Worm (Caenorhabditis elegans) whole organism, late embryonic: ENCODE measurements around the gene irld-51.
A peak's percentile ranks its signal among the peaks of the same experiment; 100 is the strongest.

Experiments used
- C38D4.7 ChIP-seq: fragments of 200-800 bp; sonication (Bioruptor generic); optimal IDR thresholded peaks from 2 replicates; lab custom pipeline; 2018; ENCODE audit warnings: mild to moderate bottlenecking, missing genetic modification characterization, moderate library complexity, missing compliant biosample characterization
- F13H6.1 ChIP-seq: sonication (generic microtip); optimal IDR thresholded peaks from 2 replicates; lab custom pipeline; 2016; ENCODE audit warnings: missing genetic modification characterization, missing compliant biosample characterization
- K02D7.2 ChIP-seq: sonication (generic microtip); optimal IDR thresholded peaks from 2 replicates; lab custom pipeline; 2017; ENCODE audit warnings: mild to moderate bottlenecking, missing genetic modification characterization, missing compliant biosample characterization
- T23F11.4 ChIP-seq: fragments of 200-800 bp; sonication (Bioruptor generic); optimal IDR thresholded peaks from 2 replicates; lab custom pipeline; 2018; ENCODE audit warnings: mild to moderate bottlenecking, missing genetic modification characterization, missing compliant biosample characterization
- Y22D7AL.16 ChIP-seq: sonication (generic microtip); optimal IDR thresholded peaks from 2 replicates; lab custom pipeline; 2016; ENCODE audit warnings: missing genetic modification characterization, missing compliant biosample characterization
- ceh-14 ChIP-seq: sonication (generic microtip); optimal IDR thresholded peaks from 2 replicates; lab custom pipeline; 2016; ENCODE audit warnings: missing genotype, missing genetic modification characterization, missing compliant biosample characterization
- ceh-18 ChIP-seq: sonication (generic microtip); optimal IDR thresholded peaks from 2 replicates; lab custom pipeline; 2016; ENCODE audit warnings: missing genetic modification characterization, missing compliant biosample characterization
- ceh-22 ChIP-seq: sonication (generic microtip); optimal IDR thresholded peaks from 2 replicates; lab custom pipeline; 2017; ENCODE audit warnings: missing biosample characterization, missing genetic modification characterization
- ceh-24 ChIP-seq: sonication (generic microtip); optimal IDR thresholded peaks from 2 replicates; lab custom pipeline; 2016; ENCODE audit warnings: mild to moderate bottlenecking, missing genetic modification characterization, missing compliant biosample characterization
- ceh-31 ChIP-seq: sonication (generic microtip); optimal IDR thresholded peaks from 2 replicates; lab custom pipeline; 2016; ENCODE audit warnings: missing genetic modification characterization, missing compliant biosample characterization
- ceh-34 ChIP-seq: sonication (generic microtip); optimal IDR thresholded peaks from 2 replicates; lab custom pipeline; 2016; ENCODE audit warnings: mild to moderate bottlenecking, missing genetic modification characterization, missing compliant biosample characterization
- ceh-45 ChIP-seq: fragments of 200-800 bp; sonication (Bioruptor generic); IDR thresholded peaks from 2 replicates; pipeline ENCODE4 v1.3.6; 2022; ENCODE audit warnings: missing genetic modification reagents, missing genetic modification characterization, missing compliant biosample characterization
- ceh-48 ChIP-seq: sonication (generic microtip); optimal IDR thresholded peaks from 2 replicates; lab custom pipeline; 2016; ENCODE audit warnings: missing genetic modification characterization, inconsistent platforms, missing compliant biosample characterization
- dmd-4 ChIP-seq: sonication (generic microtip); optimal IDR thresholded peaks from 2 replicates; lab custom pipeline; 2016; ENCODE audit warnings: borderline replicate concordance, missing genetic modification characterization, missing compliant biosample characterization
- dve-1 ChIP-seq: sonication (generic microtip); optimal IDR thresholded peaks from 2 replicates; lab custom pipeline; 2017; ENCODE audit warnings: antibody characterized with exemption, mild to moderate bottlenecking, missing genetic modification characterization, missing compliant biosample characterization
- elt-4 ChIP-seq: sonication (generic microtip); optimal IDR thresholded peaks from 2 replicates; lab custom pipeline; 2016; ENCODE audit warnings: missing genetic modification characterization, missing compliant biosample characterization
- fkh-6 ChIP-seq: sonication (generic microtip); optimal IDR thresholded peaks from 2 replicates; lab custom pipeline; 2016; ENCODE audit warnings: missing genetic modification characterization, missing compliant biosample characterization
- gmeb-2 ChIP-seq: sonication (generic microtip); optimal IDR thresholded peaks from 2 replicates; lab custom pipeline; 2016; ENCODE audit warnings: missing genetic modification characterization, inconsistent platforms, missing compliant biosample characterization
- hlh-30 ChIP-seq: sonication (generic microtip); optimal IDR thresholded peaks from 2 replicates; lab custom pipeline; 2017; ENCODE audit warnings: antibody characterized with exemption, missing genetic modification characterization, missing compliant biosample characterization; ENCODE audit not compliant: insufficient read depth
- hlh-8 ChIP-seq: sonication (generic microtip); optimal IDR thresholded peaks from 2 replicates; lab custom pipeline; 2016; ENCODE audit warnings: missing genotype, missing genetic modification characterization, missing compliant biosample characterization
- lin-11 ChIP-seq: fragments of 200-800 bp; sonication (Bioruptor generic); optimal IDR thresholded peaks from 2 replicates; lab custom pipeline; 2018; ENCODE audit warnings: mild to moderate bottlenecking, missing genetic modification characterization, missing compliant biosample characterization
- mec-3 ChIP-seq: sonication (generic microtip); optimal IDR thresholded peaks from 2 replicates; lab custom pipeline; 2016; ENCODE audit warnings: borderline replicate concordance, missing genetic modification characterization, missing compliant biosample characterization
- nfya-1 ChIP-seq: sonication (generic microtip); optimal IDR thresholded peaks from 2 replicates; lab custom pipeline; 2017; ENCODE audit warnings: missing genetic modification characterization, mild to moderate bottlenecking, missing compliant biosample characterization, antibody characterized with exemption, moderate library complexity
- odd-2 ChIP-seq: sonication (generic microtip); optimal IDR thresholded peaks from 2 replicates; lab custom pipeline; 2017; ENCODE audit warnings: antibody characterized with exemption, mild to moderate bottlenecking, missing genetic modification characterization, missing compliant biosample characterization
- pha-2 ChIP-seq: sonication (generic microtip); optimal IDR thresholded peaks from 2 replicates; lab custom pipeline; 2017; ENCODE audit warnings: mild to moderate bottlenecking, missing genetic modification characterization, missing compliant biosample characterization
- pha-4 ChIP-seq: fragments of 150-350 bp; optimal IDR thresholded peaks from 2 replicates; lab custom pipeline; 2018; ENCODE audit warnings: missing biosample characterization, missing genetic modification reagents, missing genetic modification characterization
- pqm-1 ChIP-seq: sonication (generic microtip); optimal IDR thresholded peaks from 2 replicates; lab custom pipeline; 2016; ENCODE audit warnings: missing genetic modification characterization, missing compliant biosample characterization
- sox-2 ChIP-seq: fragments of 200-800 bp; sonication (Bioruptor generic); IDR thresholded peaks from 2 replicates; pipeline ENCODE4 v1.3.6; 2022; ENCODE audit warnings: missing genetic modification reagents, missing genetic modification characterization, missing compliant biosample characterization
- sox-4 ChIP-seq: sonication (generic microtip); optimal IDR thresholded peaks from 2 replicates; lab custom pipeline; 2017; ENCODE audit warnings: mild to moderate bottlenecking, missing genetic modification characterization, inconsistent platforms, missing compliant biosample characterization
- syd-9 ChIP-seq: sonication (generic microtip); optimal IDR thresholded peaks from 2 replicates; lab custom pipeline; 2016; ENCODE audit warnings: mild to moderate bottlenecking, missing genetic modification characterization, moderate library complexity, missing compliant biosample characterization
- unc-42 ChIP-seq: sonication (generic microtip); optimal IDR thresholded peaks from 2 replicates; lab custom pipeline; 2016; ENCODE audit warnings: missing genotype, missing genetic modification characterization, missing compliant biosample characterization
- unc-55 ChIP-seq: sonication (generic microtip); optimal IDR thresholded peaks from 2 replicates; lab custom pipeline; 2017; ENCODE audit warnings: missing biosample characterization, missing genetic modification reagents, missing genetic modification characterization
- unc-86 ChIP-seq: sonication (generic microtip); optimal IDR thresholded peaks from 2 replicates; lab custom pipeline; 2016; ENCODE audit warnings: missing genetic modification characterization, missing compliant biosample characterization

The irld-51 gene

DNA sequence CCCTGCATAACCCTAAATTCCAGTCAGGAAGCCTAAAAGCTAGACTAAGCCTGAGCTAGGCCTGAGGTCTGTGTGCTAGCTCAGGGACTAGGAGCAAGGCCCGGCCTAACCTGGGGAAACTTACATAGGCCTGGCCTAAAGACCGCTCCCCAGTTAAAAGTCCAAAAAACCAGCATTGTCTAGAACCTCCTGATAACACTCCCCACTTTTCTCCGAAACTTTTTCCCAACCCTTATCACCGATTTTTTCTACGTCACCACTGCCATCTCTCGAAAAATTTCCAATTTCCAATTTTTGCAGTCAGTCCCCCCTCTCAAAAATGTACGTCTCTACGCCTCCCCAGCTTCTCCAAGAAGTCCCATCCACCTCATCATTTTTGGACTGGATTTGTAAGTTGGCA lies 28.9 kb downstream of the irld-51 start, which contains the start of gene ZK355.2:
ZK355.2 (plus strand) TSS at position 301 of the 400 bp plus-strand sequence.
- TF ChIP-seq ceh-18 (tag; lab: Kevin White, UChicago) = no peak
- TF ChIP-seq hlh-8 (tag; lab: Kevin White, UChicago) = no peak
- no peak for TF ChIP-seq ceh-24
- no peak for TF ChIP-seq C38D4.7 (GFP tag; lab: Kevin White, UChicago)
- TF ChIP-seq ceh-45 (GFP tag; lab: Robert Waterston, UW) = no peak
- no peak for TF ChIP-seq pha-2 (tag; lab: Kevin White, UChicago)
- TF ChIP-seq fkh-6 (tag; lab: Kevin White, UChicago) = no peak
- no peak for TF ChIP-seq dve-1 (tag; lab: Kevin White, UChicago)
- TF ChIP-seq ceh-31 (tag; lab: Kevin White, UChicago) = no peak
- TF ChIP-seq lin-11 = no peak
- TF ChIP-seq sox-2 (GFP tag; lab: Robert Waterston, UW) = no peak

DNA sequence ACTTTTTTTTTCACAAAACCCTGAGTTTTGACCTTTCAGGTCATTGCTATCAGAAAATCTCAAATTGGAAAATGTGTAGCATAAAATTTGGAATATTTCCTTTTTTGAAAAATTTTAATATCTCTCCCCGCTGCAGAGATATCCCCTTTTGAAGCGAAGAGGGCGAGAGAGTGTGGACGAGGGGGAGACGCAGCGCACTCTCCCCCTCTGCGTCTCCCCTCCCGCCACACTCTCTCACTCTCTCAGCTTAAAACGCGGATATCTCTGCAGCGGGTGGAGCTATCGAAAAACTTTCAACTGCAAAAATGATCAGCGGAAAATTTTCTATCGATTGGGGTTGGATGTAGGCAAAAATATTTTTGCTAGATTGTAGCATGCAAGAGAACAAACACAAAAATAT lies 29.7 kb downstream of the irld-51 start:
- TF ChIP-seq K02D7.2 (tag; lab: Kevin White, UChicago) (no peak), sox-2 (GFP tag; lab: Robert Waterston, UW) (no peak)

DNA sequence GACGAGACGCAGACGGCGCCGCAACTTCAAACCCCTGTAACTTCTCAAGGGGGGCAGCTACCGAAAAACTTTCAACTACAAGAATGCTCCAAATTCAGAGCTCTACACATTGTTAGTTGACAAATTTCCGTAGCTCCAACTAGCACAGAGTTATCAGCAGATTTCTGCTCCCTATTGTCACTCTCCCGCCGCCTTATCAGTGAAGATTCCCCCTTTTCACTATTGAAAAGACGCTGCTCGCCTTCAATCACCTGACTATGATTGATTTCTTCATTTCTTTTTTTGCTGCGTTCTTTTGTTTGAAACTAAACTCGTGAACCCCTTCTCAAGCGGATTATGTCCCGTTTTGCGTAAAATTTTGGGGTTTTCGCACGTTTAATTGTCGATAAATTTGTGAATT lies 30.2 kb downstream of the irld-51 start:
- no peak for TF ChIP-seq sox-4
- no peak for TF ChIP-seq hlh-30 (tag; lab: Kevin White, UChicago)
- TF ChIP-seq odd-2 (tag; lab: Kevin White, UChicago) = no peak
- no peak for TF ChIP-seq ceh-24
- TF ChIP-seq nfya-1 (tag; lab: Kevin White, UChicago) = no peak
- no peak for TF ChIP-seq T23F11.4
- no peak for TF ChIP-seq pqm-1 (tag; lab: Kevin White, UChicago)
- no peak for TF ChIP-seq lin-11
- no peak for TF ChIP-seq mec-3 (tag; lab: Kevin White, UChicago)
- TF ChIP-seq ceh-48 (tag; lab: Kevin White, UChicago) = no peak

DNA sequence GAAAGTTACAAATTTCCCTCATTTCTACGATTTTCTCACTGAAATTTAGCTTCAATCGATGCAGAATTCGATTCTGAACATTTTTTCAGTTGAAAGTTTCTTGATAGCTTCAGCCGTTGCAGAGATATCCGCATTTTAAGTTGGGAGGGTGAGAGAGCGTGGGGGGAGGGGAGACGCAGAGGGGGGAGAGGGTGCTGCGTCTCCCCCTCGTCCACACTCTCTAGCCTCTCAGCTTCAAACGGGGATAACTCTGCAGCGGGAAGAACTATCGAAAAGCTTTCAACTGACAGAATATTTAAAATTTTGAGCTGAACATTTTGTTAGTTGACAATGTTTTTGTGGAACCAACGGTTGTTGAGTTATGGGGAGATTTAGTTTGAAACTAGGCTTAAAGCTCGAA lies 30.7 kb downstream of the irld-51 start:
- TF ChIP-seq ceh-14 (tag; lab: Kevin White, UChicago) = no peak
- TF ChIP-seq elt-4 (tag; lab: Kevin White, UChicago) = no peak
- TF ChIP-seq unc-55 = no peak
- TF ChIP-seq unc-42 (tag; lab: Kevin White, UChicago) = no peak
- no peak for TF ChIP-seq gmeb-2 (tag; lab: Kevin White, UChicago)
- TF ChIP-seq pha-4 = no peak
- no peak for TF ChIP-seq ceh-22 (tag; lab: Kevin White, UChicago)
- TF ChIP-seq unc-86 = no peak
- no peak for TF ChIP-seq syd-9 (tag; lab: Kevin White, UChicago)
- TF ChIP-seq F13H6.1 (tag; lab: Kevin White, UChicago) = no peak
- TF ChIP-seq Y22D7AL.16 (tag; lab: Kevin White, UChicago) = no peak
- no peak for TF ChIP-seq ceh-34 (tag; lab: Kevin White, UChicago)
- TF ChIP-seq pqm-1 (tag; lab: Kevin White, UChicago) = no peak
- TF ChIP-seq dmd-4 (tag; lab: Kevin White, UChicago) = no peak
- no peak for TF ChIP-seq C38D4.7 (GFP tag; lab: Kevin White, UChicago)
- TF ChIP-seq, all 69 proteins: peak for 0

DNA sequence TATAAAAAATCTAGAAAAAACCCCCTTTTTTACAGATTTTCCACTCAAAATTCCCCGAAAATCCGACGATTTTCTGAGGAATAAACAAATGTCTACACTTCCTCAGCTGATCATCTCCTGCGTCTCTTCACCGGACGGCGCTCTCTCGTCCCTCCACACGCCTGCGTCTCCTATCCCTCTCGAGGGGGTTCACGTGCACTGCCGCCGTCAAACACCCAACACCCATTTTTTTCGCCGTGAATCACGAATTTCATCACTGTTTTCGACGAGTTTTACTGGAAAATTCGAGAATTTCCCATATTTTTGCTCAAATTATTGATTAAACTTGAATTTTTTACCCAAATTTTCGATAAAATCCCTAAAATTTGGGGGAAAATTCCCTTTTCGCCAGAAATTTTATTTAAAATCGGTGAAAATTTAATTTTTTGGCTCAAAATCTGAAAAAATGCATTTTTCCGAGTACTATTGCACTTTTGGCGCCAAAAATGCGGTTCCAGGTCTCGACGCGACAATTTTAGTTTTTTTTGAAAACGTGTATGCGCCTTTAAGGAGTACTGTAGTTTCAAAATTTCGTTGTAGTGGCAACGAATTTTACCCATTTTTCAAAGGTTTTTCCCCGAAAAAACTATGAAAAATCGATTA lies 31.6 kb downstream of the irld-51 start:
- TF ChIP-seq unc-55 (peak; percentile 44), elt-4 (tag; lab: Kevin White, UChicago) (no peak), nfya-1 (tag; lab: Kevin White, UChicago) (peak; percentile 9), hlh-30 (tag; lab: Kevin White, UChicago) (peak; percentile 89)
